Fruit fly (Drosophila melanogaster): ENCODE measurements around the gene Fum3.

Fum3 gene

dm6 chr3L:11417273-11418040 lies 48.2 kb downstream of the Fum3 start (continued):
- TF ChIP-seq CG2199 (GFP tag; IDR thresholded peaks at IDR 0.05) (no peak), salm (tag; optimal IDR thresholded peaks at IDR 0.05) (peak; percentile 76), CG14050 (GFP tag; IDR thresholded peaks at IDR 0.05) (peak; percentile 82), Taf1 (GFP tag; IDR thresholded peaks at IDR 0.05) (peak; percentile 57; the same call in 1 of the 2 replicates), Hand (GFP tag; optimal IDR thresholded peaks at IDR 0.05) (peak; percentile 44), Lpt (GFP tag; optimal IDR thresholded peaks at IDR 0.05) (no peak), CG1647 (GFP tag; optimal IDR thresholded peaks at IDR 0.05) (peak; percentile 60), chinmo (GFP tag; IDR thresholded peaks at IDR 0.05; ENCODE audit: partially characterized antibody) (peak; percentile 48; the same call in 1 of the 4 replicates), CG32532 (GFP tag; IDR thresholded peaks at IDR 0.05) (peak; percentile 80), hth (optimal IDR thresholded peaks at IDR 0.05) (no peak), GATAe (GFP tag; conservative IDR thresholded peaks at IDR 0.05) (peak; percentile 36; the same call in 1 of the 2 replicates), sna (GFP tag; IDR thresholded peaks at IDR 0.05; ENCODE audit: partially characterized antibody) (0 out of 2 replicates have a peak, but pooled peaks have one; percentile 37), CG17612 (GFP tag; IDR thresholded peaks at IDR 0.05) (peak; percentile 64; the same call in 1 of the 2 replicates), Tbp (GFP tag; optimal IDR thresholded peaks at IDR 0.05) (no peak), Meics (GFP tag; optimal IDR thresholded peaks at IDR 0.05) (peak; percentile 89), vvl (GFP tag; IDR thresholded peaks at IDR 0.05) (peak; percentile 95), CG11560 (tag; IDR thresholded peaks at IDR 0.05) (peak; percentile 79; the same call in 1 of the 3 replicates), CG8359 (GFP tag; optimal IDR thresholded peaks at IDR 0.05; ENCODE audit: borderline replicate concordance) (peak; percentile 74), CG12236 (GFP tag; optimal IDR thresholded peaks at IDR 0.05) (peak; percentile 35), HmgD (GFP tag; optimal IDR thresholded peaks at IDR 0.05) (no peak), cwo (GFP tag; optimal IDR thresholded peaks at IDR 0.05) (peak; percentile 77), Oaz (GFP tag; IDR thresholded peaks at IDR 0.05) (peak; percentile 69), TFAM (GFP tag; optimal IDR thresholded peaks at IDR 0.05) (peak; percentile 42), Med (GFP tag) (peak; percentile 81), pfk (GFP tag; optimal IDR thresholded peaks at IDR 0.05) (no peak), C15 (GFP tag; IDR thresholded peaks at IDR 0.05) (0 out of 3 replicates have a peak, but pooled peaks have one; percentile 40), B-H1 (GFP tag; IDR thresholded peaks at IDR 0.05) (peak; percentile 67), Ptx1 (GFP tag; IDR thresholded peaks at IDR 0.05) (peak; percentile 94), CG33213 (GFP tag; optimal IDR thresholded peaks at IDR 0.05) (peak; percentile 69), btn (GFP tag; optimal IDR thresholded peaks at IDR 0.05) (peak; percentile 63), CG3407 (GFP tag; optimal IDR thresholded peaks at IDR 0.05) (peak; percentile 84), Oli (tag; optimal IDR thresholded peaks at IDR 0.05) (peak; percentile 86), CG18599 (GFP tag; optimal IDR thresholded peaks at IDR 0.05) (peak; percentile 88), Deaf1 (tag; optimal IDR thresholded peaks at IDR 0.05) (peak; percentile 74), gce (GFP tag; IDR thresholded peaks at IDR 0.05) (peak; percentile 66; the same call in 2 of the 3 replicates), hb (GFP tag; IDR thresholded peaks at IDR 0.05; ENCODE audit: partially characterized antibody) (peak; percentile 66), CG10147 (GFP tag; optimal IDR thresholded peaks at IDR 0.05) (peak; percentile 85), gem (tag; optimal IDR thresholded peaks at IDR 0.05) (peak; percentile 96), CG32767 (GFP tag; IDR thresholded peaks at IDR 0.05) (peak; percentile 92), ttk (GFP tag; IDR thresholded peaks at IDR 0.05) (peak; percentile 74), CG4328 (GFP tag; optimal IDR thresholded peaks at IDR 0.05) (peak; percentile 66), CG10267 (tag; optimal IDR thresholded peaks at IDR 0.05) (peak; percentile 88), fd96Cb (tag; optimal IDR thresholded peaks at IDR 0.05) (peak; percentile 94), lola (GFP tag; optimal IDR thresholded peaks at IDR 0.05) (peak in 1 of 3 experiments; percentile 94), insv (GFP tag; optimal IDR thresholded peaks at IDR 0.05) (no peak), fd3F (GFP tag; optimal IDR thresholded peaks at IDR 0.05) (peak; percentile 80), CG11093 (GFP tag; IDR thresholded peaks at IDR 0.05) (peak; percentile 83), CrebB (tag; optimal IDR thresholded peaks at IDR 0.05) (no peak)

Data from whole organism, embryonic.